Worm (Caenorhabditis elegans): Measurements from ENCODE around the gene Y44A6D.6.

Y44A6D.6 gene

ce11 chrV:20841484-20841883 is 34.3 kb downstream of the Y44A6D.6 start:
- TF ChIP-seq tbx-2 (tag; optimal IDR thresholded peaks at IDR 0.05), result no peak
- TF ChIP-seq ama-1 (optimal IDR thresholded peaks at IDR 0.05), result no peak
- no peak for TF ChIP-seq ceh-16 (tag; optimal IDR thresholded peaks at IDR 0.05)
- no peak for TF ChIP-seq lin-15B (tag; optimal IDR thresholded peaks at IDR 0.05)
- TF ChIP-seq elt-2 (tag; optimal IDR thresholded peaks at IDR 0.05), result no peak
- TF ChIP-seq nhr-12 (tag; optimal IDR thresholded peaks at IDR 0.05), result no peak
- TF ChIP-seq ztf-4 (tag; optimal IDR thresholded peaks at IDR 0.05), result no peak
- TF ChIP-seq R02D3.7 (tag; optimal IDR thresholded peaks at IDR 0.05), result no peak
- no peak for TF ChIP-seq hmg-11 (tag; optimal IDR thresholded peaks at IDR 0.05)
- no peak for TF ChIP-seq zag-1 (tag; optimal IDR thresholded peaks at IDR 0.05)
- no peak for TF ChIP-seq daf-12 (tag; optimal IDR thresholded peaks at IDR 0.05)
- no peak for TF ChIP-seq egl-27 (tag; optimal IDR thresholded peaks at IDR 0.05)
- no peak for TF ChIP-seq lsy-12 (tag; optimal IDR thresholded peaks at IDR 0.05)
- no peak for TF ChIP-seq nhr-67 (tag; optimal IDR thresholded peaks at IDR 0.05)
- no peak for TF ChIP-seq aly-2 (tag; optimal IDR thresholded peaks at IDR 0.05)
- TF ChIP-seq skn-1 (tag; optimal IDR thresholded peaks at IDR 0.05), result no peak
- no peak for TF ChIP-seq elt-1 (tag; optimal IDR thresholded peaks at IDR 0.05)
- no peak for TF ChIP-seq ceh-82 (tag; optimal IDR thresholded peaks at IDR 0.05)

- TF ChIP-seq mdl-1 (tag; optimal IDR thresholded peaks at IDR 0.05) (no peak), nfya-1 (tag; optimal IDR thresholded peaks at IDR 0.05; ENCODE audit: insufficient read depth) (peak; percentile 85), nhr-77 (tag; optimal IDR thresholded peaks at IDR 0.05) (no peak), fkh-10 (GFP tag; optimal IDR thresholded peaks at IDR 0.05) (peak; percentile 74), nhr-11 (tag; optimal IDR thresholded peaks at IDR 0.05) (no peak), nhr-43 (tag; optimal IDR thresholded peaks at IDR 0.05; ENCODE audit: poor library complexity, severe bottlenecking) (peak; percentile 37), nhr-23 (tag; optimal IDR thresholded peaks at IDR 0.05) (peak; percentile 48), egl-27 (tag; optimal IDR thresholded peaks at IDR 0.05) (peak; percentile 7), lin-39 (tag; optimal IDR thresholded peaks at IDR 0.05) (peak; percentile 63), unc-62 (GFP tag; optimal IDR thresholded peaks at IDR 0.05) (no peak), ceh-9 (tag; optimal IDR thresholded peaks at IDR 0.05) (no peak), jun-1 (tag; optimal IDR thresholded peaks at IDR 0.05) (peak; percentile 43), nhr-237 (tag; optimal IDR thresholded peaks at IDR 0.05) (no peak), nhr-76 (tag; optimal IDR thresholded peaks at IDR 0.05) (no peak), R02D3.7 (tag; optimal IDR thresholded peaks at IDR 0.05) (peak; percentile 45), fos-1 (tag; optimal IDR thresholded peaks at IDR 0.05) (no peak), skn-1 (tag; optimal IDR thresholded peaks at IDR 0.05) (peak; percentile 3), lsy-12 (tag; optimal IDR thresholded peaks at IDR 0.05) (peak; percentile 60), sea-2 (GFP tag; optimal IDR thresholded peaks at IDR 0.05) (no peak), ztf-4 (tag; optimal IDR thresholded peaks at IDR 0.05) (peak; percentile 1), hmg-11 (tag; optimal IDR thresholded peaks at IDR 0.05) (peak; percentile 84), nhr-28 (tag; optimal IDR thresholded peaks at IDR 0.05) (no peak), ZK546.5 (tag; optimal IDR thresholded peaks at IDR 0.05) (no peak), elt-1 (tag; optimal IDR thresholded peaks at IDR 0.05) (no peak), mml-1 (tag; optimal IDR thresholded peaks at IDR 0.05) (no peak), ceh-28 (tag; optimal IDR thresholded peaks at IDR 0.05) (peak; percentile 76), elt-2 (tag; optimal IDR thresholded peaks at IDR 0.05) (peak; percentile 41), tbx-2 (tag; optimal IDR thresholded peaks at IDR 0.05) (no peak), eor-1 (tag; optimal IDR thresholded peaks at IDR 0.05) (no peak), egl-5 (tag; optimal IDR thresholded peaks at IDR 0.05) (peak; percentile 45), nhr-25 (tag; optimal IDR thresholded peaks at IDR 0.05) (peak; percentile 82), aly-2 (tag; optimal IDR thresholded peaks at IDR 0.05) (no peak), lin-15B (tag; optimal IDR thresholded peaks at IDR 0.05) (peak; percentile 62), fkh-2 (tag; optimal IDR thresholded peaks at IDR 0.05) (no peak), nhr-12 (tag; optimal IDR thresholded peaks at IDR 0.05) (no peak), ceh-16 (tag; optimal IDR thresholded peaks at IDR 0.05) (no peak), nhr-67 (tag; optimal IDR thresholded peaks at IDR 0.05) (no peak), ama-1 (optimal IDR thresholded peaks at IDR 0.05) (no peak), daf-12 (tag; optimal IDR thresholded peaks at IDR 0.05) (no peak), elt-3 (tag; optimal IDR thresholded peaks at IDR 0.05) (no peak), pha-4 (tag; optimal IDR thresholded peaks at IDR 0.05) (peak; percentile 72), zag-1 (tag; optimal IDR thresholded peaks at IDR 0.05) (no peak), ztf-11 (tag; optimal IDR thresholded peaks at IDR 0.05) (no peak), snpc-4 (tag; optimal IDR thresholded peaks at IDR 0.05) (peak; percentile 52), ceh-82 (tag; optimal IDR thresholded peaks at IDR 0.05) (no peak), unc-39 (tag; optimal IDR thresholded peaks at IDR 0.05) (no peak), pqm-1 (tag; optimal IDR thresholded peaks at IDR 0.05) (no peak)
Measured at ce11 chrV:20845524-20846208, 38.5 kb downstream of the Y44A6D.6 start, which contains the start of the genes F31D4.2 and fkb-6. TSS of gene F31D4.2 (minus strand) at chrV:20845546. TSS of gene fkb-6 (plus strand) at chrV:20846158.

All from whole organism, L3 larva.